Worm (Caenorhabditis elegans): ENCODE measurements around the gene F59D12.3.

- TF ChIP-seq pha-4 (tag; optimal IDR thresholded peaks at IDR 0.05): no peak
- no peak for TF ChIP-seq F10E7.11 (tag; optimal IDR thresholded peaks at IDR 0.05)
- no peak for TF ChIP-seq F57A8.1 (GFP tag; optimal IDR thresholded peaks at IDR 0.05)
- no peak for TF ChIP-seq tbx-9 (tag; optimal IDR thresholded peaks at IDR 0.05; ENCODE audit: borderline replicate concordance)
- TF ChIP-seq hsf-1 (GFP tag; IDR thresholded peaks at IDR 0.05): no peak
- TF ChIP-seq ama-1 (optimal IDR thresholded peaks at IDR 0.05): no peak
- TF ChIP-seq ama-1 (GFP tag; optimal IDR thresholded peaks at IDR 0.05): no peak
- TF ChIP-seq Y53G8AR.9 (GFP tag; conservative IDR thresholded peaks at IDR 0.05): no peak
- TF ChIP-seq attf-5 (GFP tag; optimal IDR thresholded peaks at IDR 0.05): no peak
- no peak for TF ChIP-seq B0261.1 (tag; optimal IDR thresholded peaks at IDR 0.05)
- no peak for TF ChIP-seq nfya-2 (GFP tag; IDR thresholded peaks at IDR 0.05)
- TF ChIP-seq B0019.2 (GFP tag; conservative IDR thresholded peaks at IDR 0.05): no peak
- TF ChIP-seq snpc-4 (GFP tag; optimal IDR thresholded peaks at IDR 0.05): no peak
- TF ChIP-seq snpc-4 (tag; optimal IDR thresholded peaks at IDR 0.05): no peak
- TF ChIP-seq unc-62 (GFP tag; optimal IDR thresholded peaks at IDR 0.05): no peak
Observed at ce11 chrX:15598661-15599384, 51.9 kb downstream of the F59D12.3 start.

Measured in whole organism, young adult.